Fruit fly (Drosophila melanogaster): Measurements from ENCODE around the gene APC7.

APC7 gene

DNA sequence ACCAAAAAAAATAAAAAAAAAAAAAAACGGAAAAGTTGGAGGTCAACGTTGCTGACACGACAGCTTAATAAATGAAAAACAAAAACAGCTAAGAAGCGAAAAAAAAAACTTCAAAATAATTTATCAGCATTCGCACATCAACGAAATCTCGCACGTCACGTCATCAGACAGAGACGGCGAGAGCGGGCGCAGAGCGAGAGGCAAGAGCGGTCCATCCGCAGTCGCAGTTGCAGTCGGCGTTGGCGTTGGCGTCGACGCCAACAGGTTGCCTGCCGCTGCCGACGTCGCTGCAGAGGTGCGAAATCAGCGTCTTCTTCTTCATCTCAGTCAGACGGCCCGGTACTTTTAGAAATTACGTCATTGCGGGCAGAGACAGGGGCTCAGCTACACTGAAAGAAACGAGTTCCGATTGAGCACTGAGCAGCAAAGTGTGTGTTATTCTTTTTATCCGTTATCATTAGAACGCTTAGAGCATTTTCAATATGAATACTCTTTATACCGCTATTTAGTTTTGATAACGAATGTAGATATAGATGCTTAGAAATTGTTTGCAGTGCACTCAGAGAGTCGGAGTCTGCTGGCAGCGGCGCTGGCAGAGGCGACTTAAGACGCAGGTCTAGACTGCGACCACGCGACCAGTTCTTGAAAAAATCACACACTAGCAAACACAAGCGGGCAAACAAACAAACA lies 47.3 kb upstream of the APC7 start (continued):
- TF ChIP-seq nerfin-2 (GFP tag; IDR thresholded peaks at IDR 0.05; ENCODE audit: partially characterized antibody): no peak
- TF ChIP-seq Dbx (GFP tag; IDR thresholded peaks at IDR 0.05): peak; percentile 97
- peak; percentile 80 for TF ChIP-seq CG15601 (tag; optimal IDR thresholded peaks at IDR 0.05)
- TF ChIP-seq Hand (GFP tag; optimal IDR thresholded peaks at IDR 0.05): peak; percentile 87
- TF ChIP-seq hbn (GFP tag; IDR thresholded peaks at IDR 0.05; ENCODE audit: partially characterized antibody): no peak
- TF ChIP-seq mld (GFP tag; IDR thresholded peaks at IDR 0.05; ENCODE audit: partially characterized antibody): no peak
- peak; percentile 96 for TF ChIP-seq CG11695 (GFP tag; IDR thresholded peaks at IDR 0.05)
- peak; percentile 83 for TF ChIP-seq CG3407 (GFP tag; optimal IDR thresholded peaks at IDR 0.05)
- TF ChIP-seq CG2202 (tag; optimal IDR thresholded peaks at IDR 0.05): peak; percentile 82
- peak; percentile 89 for TF ChIP-seq CG16815 (GFP tag; optimal IDR thresholded peaks at IDR 0.05)
- TF ChIP-seq danr (GFP tag; IDR thresholded peaks at IDR 0.05): peak; percentile 90
- no peak for TF ChIP-seq Sin3A (optimal IDR thresholded peaks at IDR 0.05)
- peak; percentile 94 for TF ChIP-seq CG12659 (GFP tag; optimal IDR thresholded peaks at IDR 0.05)
- peak; percentile 86 for TF ChIP-seq CG10543 (GFP tag; optimal IDR thresholded peaks at IDR 0.05)
- TF ChIP-seq Aef1 (GFP tag; IDR thresholded peaks at IDR 0.05): peak; percentile 96
- peak; percentile 64 for TF ChIP-seq CG17912 (GFP tag; optimal IDR thresholded peaks at IDR 0.05)
- peak; percentile 85 for TF ChIP-seq CG4282 (GFP tag; optimal IDR thresholded peaks at IDR 0.05)
- TF ChIP-seq CG15696 (tag; optimal IDR thresholded peaks at IDR 0.05): peak; percentile 97
- peak; percentile 82 for TF ChIP-seq CG3163 (GFP tag; optimal IDR thresholded peaks at IDR 0.05)
- TF ChIP-seq CG3726 (GFP tag; IDR thresholded peaks at IDR 0.05): peak; percentile 92
- peak; percentile 97 for TF ChIP-seq Xrp1 (GFP tag; IDR thresholded peaks at IDR 0.05)
- TF ChIP-seq abd-A (tag; optimal IDR thresholded peaks at IDR 0.05): no peak
- peak; percentile 69 for TF ChIP-seq CG9437 (GFP tag; optimal IDR thresholded peaks at IDR 0.05)
- TF ChIP-seq CG2712 (tag; optimal IDR thresholded peaks at IDR 0.05): peak; percentile 96
- no peak for TF ChIP-seq CG33213 (GFP tag; optimal IDR thresholded peaks at IDR 0.05)
- TF ChIP-seq br (optimal IDR thresholded peaks at IDR 0.05): no peak
- peak; percentile 96 for TF ChIP-seq bcd (GFP tag; optimal IDR thresholded peaks at IDR 0.05)
- TF ChIP-seq p53 (GFP tag; optimal IDR thresholded peaks at IDR 0.05): peak; percentile 87
- TF ChIP-seq prd (optimal IDR thresholded peaks at IDR 0.05): no peak
- TF ChIP-seq prd (GFP tag; IDR thresholded peaks at IDR 0.05): peak; percentile 98
- peak; percentile 84 for TF ChIP-seq dimm (GFP tag; IDR thresholded peaks at IDR 0.05)
- TF ChIP-seq Side (GFP tag; optimal IDR thresholded peaks at IDR 0.05): peak; percentile 96
- TF ChIP-seq jing (GFP tag; optimal IDR thresholded peaks at IDR 0.05): peak; percentile 82
- peak; percentile 81; the same call in 2 of the 3 replicates for TF ChIP-seq jigr1 (GFP tag; IDR thresholded peaks at IDR 0.05)
- TF ChIP-seq NFAT (GFP tag; IDR thresholded peaks at IDR 0.05): peak; percentile 98
- TF ChIP-seq Ets65A (GFP tag): peak; percentile 99
- TF ChIP-seq mam (GFP tag; optimal IDR thresholded peaks at IDR 0.05): peak; percentile 96
- TF ChIP-seq tio (GFP tag; optimal IDR thresholded peaks at IDR 0.05): peak; percentile 88
- peak; percentile 98 for TF ChIP-seq lab (GFP tag; optimal IDR thresholded peaks at IDR 0.05)
- TF ChIP-seq CG9609 (GFP tag; optimal IDR thresholded peaks at IDR 0.05): peak; percentile 93
- TF ChIP-seq HLH3B (GFP tag; IDR thresholded peaks at IDR 0.05): peak; percentile 94
- peak; percentile 91 for TF ChIP-seq ash1 (GFP tag; optimal IDR thresholded peaks at IDR 0.05)
- TF ChIP-seq CG9727 (GFP tag; optimal IDR thresholded peaks at IDR 0.05): peak; percentile 97
- peak; percentile 93 to 96 for TF ChIP-seq chif (GFP tag; optimal IDR thresholded peaks at IDR 0.05)
- TF ChIP-seq CG3281 (GFP tag; optimal IDR thresholded peaks at IDR 0.05): peak; percentile 96
- no peak for TF ChIP-seq CG16813 (GFP tag; IDR thresholded peaks at IDR 0.05; ENCODE audit: partially characterized antibody)
- peak; percentile 42 for TF ChIP-seq pfk (GFP tag; optimal IDR thresholded peaks at IDR 0.05)
- TF ChIP-seq CG4617 (GFP tag; optimal IDR thresholded peaks at IDR 0.05; ENCODE audit: borderline replicate concordance): peak; percentile 73
- peak; percentile 89 for TF ChIP-seq Ssrp (tag; optimal IDR thresholded peaks at IDR 0.05)
- TF ChIP-seq CG10654 (GFP tag; optimal IDR thresholded peaks at IDR 0.05): peak; percentile 96

Measured in whole organism, embryonic.